Fruit fly (Drosophila melanogaster) whole organism, embryonic: ENCODE results near the gene Cad96Cb.

Source experiments
- Bteb2 ChIP-seq: fragments of 200-800 bp; sonication (Bioruptor generic); optimal IDR thresholded peaks from 2 replicates; lab custom pipeline; 2016; ENCODE audit warnings: missing biosample characterization, missing genetic modification characterization
- CG10565 ChIP-seq: fragments of 200-800 bp; sonication (Bioruptor generic); optimal IDR thresholded peaks from 3 replicates; lab custom pipeline; 2016; ENCODE audit warnings: missing biosample characterization, mild to moderate bottlenecking, missing genetic modification characterization
- CG10959 ChIP-seq: fragments of 200-800 bp; sonication (Bioruptor generic); IDR thresholded peaks from 2 replicates; pipeline ENCODE4 v1.3.6; 2022; ENCODE audit warnings: missing biosample characterization, missing genetic modification characterization
- CG11695 ChIP-seq: fragments of 200-800 bp; sonication (Bioruptor generic); IDR thresholded peaks from 3 replicates; pipeline ENCODE4 v1.3.6; 2022; ENCODE audit warnings: missing biosample characterization, missing genetic modification characterization
- CG11696 ChIP-seq: fragments of 200-800 bp; sonication (Bioruptor generic); IDR thresholded peaks from 2 replicates; pipeline ENCODE4 v1.3.6; 2022; ENCODE audit warnings: missing biosample characterization, missing genetic modification characterization
- CG12104 ChIP-seq: fragments of 200-800 bp; sonication (Bioruptor generic); optimal IDR thresholded peaks from 3 replicates; lab custom pipeline; 2016; ENCODE audit warnings: missing biosample characterization, missing genetic modification characterization
- CG14965 ChIP-seq: fragments of 200-800 bp; sonication (Bioruptor generic); optimal IDR thresholded peaks from 2 replicates; lab custom pipeline; 2016; ENCODE audit warnings: missing biosample characterization, missing genetic modification characterization, borderline replicate concordance
- CG1602 ChIP-seq: fragments of 200-800 bp; sonication (Bioruptor generic); optimal IDR thresholded peaks from 3 replicates; lab custom pipeline; 2016; ENCODE audit warnings: missing biosample characterization, missing genetic modification characterization
- CG1603 ChIP-seq: fragments of 200-800 bp; sonication (Bioruptor generic); optimal IDR thresholded peaks from 2 replicates; lab custom pipeline; 2019; ENCODE audit warnings: missing biosample characterization, mild to moderate bottlenecking, missing genetic modification characterization, moderate library complexity
- CG17829 ChIP-seq: fragments of 200-800 bp; optimal IDR thresholded peaks from 2 replicates; lab custom pipeline; 2019; ENCODE audit warnings: missing biosample characterization, mild to moderate bottlenecking, missing genetic modification characterization, moderate library complexity
- CG2129 ChIP-seq: fragments of 200-800 bp; sonication (Bioruptor generic); IDR thresholded peaks from 2 replicates; pipeline ENCODE4 v1.3.6; 2022; ENCODE audit warnings: missing biosample characterization, missing genetic modification characterization; ENCODE audit not compliant: partially characterized antibody
- CG2712 ChIP-seq: fragments of 200-800 bp; optimal IDR thresholded peaks from 3 replicates; lab custom pipeline; 2019; ENCODE audit warnings: missing biosample characterization, mild to moderate bottlenecking, missing genetic modification characterization, moderate library complexity
- CG31224 ChIP-seq: fragments of 200-800 bp; sonication (Bioruptor generic); IDR thresholded peaks from 2 replicates; pipeline ENCODE4 v1.3.6; 2022; ENCODE audit warnings: missing biosample characterization, missing genetic modification characterization
- CG32532 ChIP-seq: fragments of 200-800 bp; sonication (Bioruptor generic); IDR thresholded peaks from 2 replicates; pipeline ENCODE4 v1.3.6; 2022; ENCODE audit warnings: missing biosample characterization, missing genetic modification characterization
- CG3281 ChIP-seq: fragments of 200-800 bp; sonication (Bioruptor generic); optimal IDR thresholded peaks from 3 replicates; lab custom pipeline; 2017; ENCODE audit warnings: missing biosample characterization, mild to moderate bottlenecking, missing genetic modification characterization
- CG33213 ChIP-seq: fragments of 200-800 bp; sonication (Bioruptor generic); optimal IDR thresholded peaks from 3 replicates; lab custom pipeline; 2016; ENCODE audit warnings: missing biosample characterization, missing genetic modification characterization
- CG8281 ChIP-seq: fragments of 200-800 bp; sonication (Bioruptor generic); optimal IDR thresholded peaks from 2 replicates; lab custom pipeline; 2018; ENCODE audit warnings: missing biosample characterization, mild to moderate bottlenecking, missing genetic modification characterization, moderate library complexity
- CG9817 ChIP-seq: fragments of 200-800 bp; sonication (Bioruptor generic); optimal IDR thresholded peaks from 2 replicates; lab custom pipeline; 2018; ENCODE audit warnings: missing biosample characterization, mild to moderate bottlenecking, missing genetic modification characterization, moderate library complexity
- Dip3 ChIP-seq: fragments of 200-800 bp; sonication (Bioruptor generic); optimal IDR thresholded peaks from 3 replicates; lab custom pipeline; 2016; ENCODE audit warnings: missing biosample characterization, missing genetic modification characterization
- Dp ChIP-seq: fragments of 200-800 bp; sonication (Bioruptor generic); optimal IDR thresholded peaks from 2 replicates; lab custom pipeline; 2018; ENCODE audit warnings: missing biosample characterization, mild to moderate bottlenecking, missing genetic modification characterization, moderate library complexity
- Dref ChIP-seq: fragments of 200-800 bp; sonication (Bioruptor generic); IDR thresholded peaks from 2 replicates; pipeline ENCODE4 v1.3.6; 2022; ENCODE audit warnings: missing biosample characterization, missing genetic modification characterization
- E2f1 ChIP-seq: fragments of 200-800 bp; sonication (Bioruptor generic); IDR thresholded peaks from 2 replicates; pipeline ENCODE4 v1.3.6; 2022; ENCODE audit warnings: missing biosample characterization, missing genetic modification characterization
- E2f2 ChIP-seq: fragments of 200-800 bp; sonication (Bioruptor generic); IDR thresholded peaks from 2 replicates; pipeline ENCODE4 v1.3.6; 2022; ENCODE audit warnings: missing biosample characterization, missing genetic modification characterization
- HLHmδ ChIP-seq: fragments of 200-800 bp; sonication (Bioruptor generic); optimal IDR thresholded peaks from 2 replicates; lab custom pipeline; 2018; ENCODE audit warnings: missing biosample characterization, mild to moderate bottlenecking, missing genetic modification characterization, moderate library complexity
- Hr51 ChIP-seq, 2 experiments: fragments of 200-800 bp; sonication (Bioruptor generic); optimal IDR thresholded peaks; 2 replicates in 1 of 2; 3 replicates in 1 of 2; lab custom pipeline; 2016 to 2018; ENCODE audit warnings: missing biosample characterization in 2 of 2, missing genetic modification characterization in 2 of 2, mild to moderate bottlenecking in 1 of 2, moderate library complexity in 1 of 2
- Kr ChIP-seq: fragments of 200-800 bp; sonication (Bioruptor generic); optimal IDR thresholded peaks from 2 replicates; lab custom pipeline; 2017; ENCODE audit warnings: missing biosample characterization, mild to moderate bottlenecking, missing genetic modification characterization
- Myb ChIP-seq: fragments of 200-800 bp; sonication (Bioruptor generic); optimal IDR thresholded peaks from 2 replicates; lab custom pipeline; 2016; ENCODE audit warnings: missing biosample characterization, missing genetic modification characterization
- NK7.1 ChIP-seq: fragments of 200-800 bp; sonication (Bioruptor generic); optimal IDR thresholded peaks from 3 replicates; lab custom pipeline; 2016; ENCODE audit warnings: missing biosample characterization, missing genetic modification characterization
- Nf-YA ChIP-seq: fragments of 200-800 bp; sonication (Bioruptor generic); IDR thresholded peaks from 2 replicates; pipeline ENCODE4 v1.3.6; 2022; ENCODE audit warnings: missing biosample characterization, missing genetic modification characterization
- Poxn ChIP-seq: fragments of 200-800 bp; sonication (Bioruptor generic); IDR thresholded peaks from 2 replicates; pipeline ENCODE4 v1.3.6; 2022; ENCODE audit warnings: missing biosample characterization, missing genetic modification characterization
- Side ChIP-seq: fragments of 200-800 bp; sonication (Bioruptor generic); optimal IDR thresholded peaks from 2 replicates; lab custom pipeline; 2016; ENCODE audit warnings: missing biosample characterization, missing genetic modification characterization
- YL-1 ChIP-seq: fragments of 200-800 bp; sonication (Bioruptor generic); optimal IDR thresholded peaks from 3 replicates; lab custom pipeline; 2017; ENCODE audit warnings: missing biosample characterization, mild to moderate bottlenecking, missing genetic modification characterization
- chif ChIP-seq, 2 experiments: fragments of 200-800 bp; sonication (Bioruptor generic); optimal IDR thresholded peaks; 3 replicates each; lab custom pipeline; 2016; ENCODE audit warnings: missing biosample characterization in 2 of 2, missing genetic modification characterization in 2 of 2
- chn ChIP-seq: fragments of 200-800 bp; sonication (Bioruptor generic); optimal IDR thresholded peaks from 2 replicates; lab custom pipeline; 2016; ENCODE audit warnings: missing biosample characterization, missing genetic modification characterization
- danr ChIP-seq: fragments of 200-800 bp; sonication (Bioruptor generic); IDR thresholded peaks from 2 replicates; pipeline ENCODE4 v1.3.6; 2022; ENCODE audit warnings: missing biosample characterization, missing genetic modification characterization
- dmrt99B ChIP-seq: fragments of 200-800 bp; sonication (Bioruptor generic); optimal IDR thresholded peaks from 2 replicates; lab custom pipeline; 2018; ENCODE audit warnings: missing biosample characterization, mild to moderate bottlenecking, missing genetic modification characterization, moderate library complexity
- eve ChIP-seq, 2 experiments: fragments of >200 bp; optimal IDR thresholded peaks; 2 replicates each; lab custom pipeline; 2017; ENCODE audit warnings: missing biosample characterization in 2 of 2, missing genetic modification characterization in 2 of 2
- fru ChIP-seq: fragments of >200 bp; optimal IDR thresholded peaks from 2 replicates; lab custom pipeline; 2017
- grn ChIP-seq: fragments of 200-800 bp; sonication (Bioruptor generic); optimal IDR thresholded peaks from 3 replicates; lab custom pipeline; 2017; ENCODE audit warnings: missing biosample characterization, missing genetic modification characterization
- nerfin-1 ChIP-seq: fragments of 200-800 bp; sonication (Bioruptor generic); optimal IDR thresholded peaks from 3 replicates; lab custom pipeline; 2019; ENCODE audit warnings: missing biosample characterization, mild to moderate bottlenecking, missing genetic modification characterization, moderate library complexity
- peb ChIP-seq: fragments of 200-800 bp; sonication (Bioruptor generic); IDR thresholded peaks from 2 replicates; pipeline ENCODE4 v1.3.6; 2022; ENCODE audit warnings: missing biosample characterization, missing genetic modification characterization
- pnt ChIP-seq: fragments of 200-800 bp; sonication (Bioruptor generic); optimal IDR thresholded peaks from 3 replicates; lab custom pipeline; 2016; ENCODE audit warnings: missing biosample characterization, missing genetic modification characterization
- pros ChIP-seq: fragments of 200-800 bp; sonication (Bioruptor generic); optimal IDR thresholded peaks from 3 replicates; lab custom pipeline; 2019; ENCODE audit warnings: missing biosample characterization, mild to moderate bottlenecking, missing genetic modification characterization, moderate library complexity
- row ChIP-seq: fragments of 200-800 bp; sonication (Bioruptor generic); IDR thresholded peaks from 3 replicates; pipeline ENCODE4 v1.3.6; 2022; ENCODE audit warnings: missing biosample characterization, missing genetic modification characterization
- sens ChIP-seq: fragments of 200-800 bp; sonication (Bioruptor generic); peaks from one replicate; lab custom pipeline; 2016; ENCODE audit warnings: missing biosample characterization, missing genetic modification characterization
- slbo ChIP-seq: fragments of 200-800 bp; sonication (Bioruptor generic); IDR thresholded peaks from 2 replicates; pipeline ENCODE4 v1.3.6; 2022; ENCODE audit warnings: missing biosample characterization, missing genetic modification characterization
- so ChIP-seq: fragments of 200-800 bp; sonication (Bioruptor generic); IDR thresholded peaks from 3 replicates; pipeline ENCODE4 v1.3.6; 2022; ENCODE audit warnings: missing biosample characterization, missing genetic modification characterization
- ssp ChIP-seq: fragments of 200-800 bp; sonication (Bioruptor generic); IDR thresholded peaks from 2 replicates; pipeline ENCODE4 v1.3.6; 2022; ENCODE audit warnings: missing biosample characterization, missing genetic modification characterization
- trem ChIP-seq: fragments of 200-800 bp; optimal IDR thresholded peaks from 3 replicates; lab custom pipeline; 2019; ENCODE audit warnings: missing biosample characterization, mild to moderate bottlenecking, missing genetic modification characterization, moderate library complexity
- wek ChIP-seq: fragments of 200-800 bp; sonication (Bioruptor generic); optimal IDR thresholded peaks from 3 replicates; lab custom pipeline; 2018; ENCODE audit warnings: missing biosample characterization, mild to moderate bottlenecking, missing genetic modification characterization, moderate library complexity
- zen ChIP-seq: fragments of 200-800 bp; sonication (Bioruptor generic); optimal IDR thresholded peaks from 3 replicates; lab custom pipeline; 2018; ENCODE audit warnings: missing biosample characterization, mild to moderate bottlenecking, missing genetic modification characterization, moderate library complexity
- zf30C ChIP-seq: fragments of 200-800 bp; sonication (Bioruptor generic); optimal IDR thresholded peaks from 3 replicates; lab custom pipeline; 2018; ENCODE audit warnings: missing biosample characterization, mild to moderate bottlenecking, missing genetic modification characterization

Gene Cad96Cb

DNA sequence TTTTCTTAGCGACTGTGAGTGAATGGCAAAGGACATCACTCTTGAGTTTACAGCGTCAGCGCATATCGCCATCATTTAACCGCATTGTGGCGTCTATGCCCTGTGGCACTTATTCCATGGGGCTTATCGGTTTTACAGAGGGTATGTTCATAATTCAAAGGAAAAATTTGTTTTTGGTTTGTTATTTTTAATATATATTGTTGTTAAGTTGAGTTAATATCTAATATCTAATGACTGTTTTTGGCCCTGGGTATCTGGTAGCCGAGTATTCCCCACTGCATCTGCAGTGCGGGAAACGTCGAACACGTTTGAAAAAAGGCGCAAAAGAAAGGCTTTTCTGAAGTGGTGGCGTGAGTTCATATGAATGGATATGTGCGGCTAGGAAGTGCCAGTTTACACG is 53.6 kb downstream of the Cad96Cb start (continued):
- TF ChIP-seq zen (peak; percentile 51), fru (lab: Kevin White, UChicago) (no peak), NK7.1 (GFP tag; lab: Kevin White, UChicago) (no peak), CG11695 (GFP tag; lab: Robert Waterston, UW) (peak; percentile 68; the same call in 2 of the 3 replicates), row (peak; percentile 81), chif (GFP tag; optimal IDR thresholded peaks at IDR 0.05; lab: Kevin White, UChicago) (peak; percentile 70 to 86), E2f1 (GFP tag; lab: Robert Waterston, UW) (peak; percentile 58), Dref (GFP tag; lab: Robert Waterston, UW) (no peak), CG12104 (GFP tag; lab: Kevin White, UChicago) (peak; percentile 12), Myb (GFP tag; lab: Kevin White, UChicago) (no peak), CG1603 (tag; lab: Kevin White, UChicago) (peak; percentile 70), trem (tag; lab: Kevin White, UChicago) (peak; percentile 45), Side (no peak), ssp (GFP tag; lab: Robert Waterston, UW) (peak; percentile 37; the same call in 1 of the 2 replicates), HLHmδ (GFP tag; lab: Kevin White, UChicago) (no peak), CG3281 (GFP tag; lab: Kevin White, UChicago) (no peak), zf30C (GFP tag; lab: Kevin White, UChicago) (no peak), CG11696 (GFP tag; lab: Robert Waterston, UW) (peak; percentile 61), grn (GFP tag; lab: Kevin White, UChicago) (no peak), CG10565 (GFP tag; lab: Kevin White, UChicago) (no peak), CG10959 (GFP tag; lab: Robert Waterston, UW) (peak; percentile 50), peb (GFP tag; lab: Robert Waterston, UW) (0 out of 2 replicates have a peak, but pooled peaks have one; percentile 7), so (peak; percentile 78; the same call in 2 of the 3 replicates), Nf-YA (GFP tag; lab: Robert Waterston, UW) (no peak), chn (GFP tag; lab: Kevin White, UChicago) (peak; percentile 89), danr (GFP tag; lab: Robert Waterston, UW) (peak; percentile 54; the same call in 1 of the 2 replicates), CG8281 (no peak), CG33213 (GFP tag; lab: Kevin White, UChicago) (peak; percentile 6), pros (GFP tag; lab: Kevin White, UChicago) (no peak), CG17829 (tag; lab: Kevin White, UChicago) (peak; percentile 75), Hr51 (GFP tag; optimal IDR thresholded peaks at IDR 0.05; lab: Kevin White, UChicago) (peak; percentile 54 to 58), eve (GFP tag; optimal IDR thresholded peaks at IDR 0.05; lab: Kevin White, UChicago) (no peak), Dip3 (GFP tag; lab: Kevin White, UChicago) (no peak), nerfin-1 (tag; lab: Kevin White, UChicago) (no peak), slbo (GFP tag; lab: Robert Waterston, UW) (peak; percentile 48), pnt (GFP tag; lab: Kevin White, UChicago) (peak; percentile 3), CG9817 (peak; percentile 27), Kr (GFP tag; lab: Kevin White, UChicago) (no peak), Dp (GFP tag; lab: Kevin White, UChicago) (no peak), wek (GFP tag; lab: Kevin White, UChicago) (no peak), Poxn (GFP tag; lab: Robert Waterston, UW) (no peak), CG31224 (0 out of 2 replicates have a peak, but pooled peaks have one; percentile 33), CG1602 (GFP tag; lab: Kevin White, UChicago) (peak; percentile 83), E2f2 (GFP tag; lab: Robert Waterston, UW) (peak; percentile 30; the same call in 1 of the 2 replicates), Bteb2 (GFP tag; lab: Kevin White, UChicago) (peak; percentile 11), CG14965 (GFP tag; lab: Kevin White, UChicago) (no peak), dmrt99B (tag; lab: Kevin White, UChicago) (peak; percentile 73), CG32532 (GFP tag; lab: Robert Waterston, UW) (no peak), sens (GFP tag; lab: Kevin White, UChicago) (peak; percentile 72), CG2129 (no peak), CG2712 (tag; lab: Kevin White, UChicago) (peak; percentile 80), YL-1 (GFP tag; lab: Kevin White, UChicago) (no peak)
